Worm (Caenorhabditis elegans): ENCODE results near the gene T24A6.7.
"Not testable (repeated sequence)": the region's sequence is repeated elsewhere in the genome, so short reads cannot be mapped to it uniquely, and the experiment has no call there.

Gene T24A6.7

ce11 chrV:3526882-3527281 lies 1.8 kb downstream of the T24A6.7 start, which contains the start of gene str-260:
str-260 (plus strand) TSS chrV:3527182.
- TF ChIP-seq unc-62 (GFP tag; optimal IDR thresholded peaks at IDR 0.05): no peak

- TF ChIP-seq unc-62 (GFP tag; optimal IDR thresholded peaks at IDR 0.05): no peak
These were observed 5.3 kb downstream of the T24A6.7 start, which contains the start of gene srbc-66 for ce11 chrV:3530403-3530802. srbc-66 (plus strand) TSS chrV:3530703.

DNA sequence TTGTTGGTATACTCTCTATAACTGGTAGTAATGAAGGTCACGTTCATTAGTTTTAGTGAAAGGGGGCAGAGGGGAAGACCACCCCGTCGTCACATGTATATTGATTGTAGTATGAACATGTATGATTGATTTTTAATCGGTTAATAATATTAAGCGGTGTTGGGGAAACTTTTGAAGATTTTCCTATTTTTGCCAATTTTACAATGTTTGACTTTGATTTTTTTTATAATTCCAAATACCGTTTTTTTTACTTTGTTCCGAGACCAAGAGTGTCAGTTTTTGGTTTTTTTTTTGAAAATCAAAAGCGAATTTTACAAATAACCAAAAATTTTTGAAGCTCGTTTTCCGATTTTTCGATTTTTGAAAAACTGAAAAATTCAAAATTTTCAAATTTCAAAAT lies 10.2 kb downstream of the T24A6.7 start, which contains the start of gene nhr-221:
TSS of gene nhr-221 (minus strand) at position 101 of the 400 bp plus-strand sequence.
- no peak for TF ChIP-seq unc-62 (GFP tag; optimal IDR thresholded peaks at IDR 0.05)

DNA sequence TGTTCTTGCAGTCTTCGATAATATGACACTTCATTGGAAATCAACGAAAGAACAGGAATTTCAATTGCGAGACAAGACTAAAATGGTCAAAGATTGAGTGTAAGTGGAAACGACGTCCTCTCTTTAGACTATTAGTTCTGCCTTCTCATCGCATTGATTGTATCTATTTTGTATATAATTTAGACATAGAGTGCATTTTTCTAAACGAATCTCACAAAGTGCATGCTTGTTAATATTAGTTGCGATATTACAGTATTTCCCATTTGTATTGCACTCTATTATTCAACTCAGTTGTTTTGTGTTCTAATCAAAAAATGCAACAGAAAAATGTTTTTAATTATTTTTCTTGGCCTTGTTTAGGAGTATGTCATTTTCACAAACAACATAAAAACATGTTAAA lies 13.2 kb downstream of the T24A6.7 start, which contains the start of gene nhr-93:
TSS of gene nhr-93 (minus strand) at position 101 of the 400 bp plus-strand sequence.
- no peak for TF ChIP-seq unc-62 (GFP tag; optimal IDR thresholded peaks at IDR 0.05)

ce11 chrV:3541117-3541516 lies 16.0 kb downstream of the T24A6.7 start, which contains the start of gene srbc-67:
srbc-67 (minus strand) TSS chrV:3541217.
- no peak for TF ChIP-seq unc-62 (GFP tag; optimal IDR thresholded peaks at IDR 0.05)

- no peak for TF ChIP-seq unc-62 (GFP tag; optimal IDR thresholded peaks at IDR 0.05)
These were observed 18.3 kb downstream of the T24A6.7 start, which contains the start of gene nhr-222 for ce11 chrV:3543344-3543743. nhr-222 (minus strand) TSS chrV:3543444.

ce11 chrV:3546517-3546916 lies 21.4 kb downstream of the T24A6.7 start, which contains the start of gene srbc-68:
srbc-68 (minus strand) TSS chrV:3546617.
- no peak for TF ChIP-seq unc-62 (GFP tag; optimal IDR thresholded peaks at IDR 0.05)

DNA sequence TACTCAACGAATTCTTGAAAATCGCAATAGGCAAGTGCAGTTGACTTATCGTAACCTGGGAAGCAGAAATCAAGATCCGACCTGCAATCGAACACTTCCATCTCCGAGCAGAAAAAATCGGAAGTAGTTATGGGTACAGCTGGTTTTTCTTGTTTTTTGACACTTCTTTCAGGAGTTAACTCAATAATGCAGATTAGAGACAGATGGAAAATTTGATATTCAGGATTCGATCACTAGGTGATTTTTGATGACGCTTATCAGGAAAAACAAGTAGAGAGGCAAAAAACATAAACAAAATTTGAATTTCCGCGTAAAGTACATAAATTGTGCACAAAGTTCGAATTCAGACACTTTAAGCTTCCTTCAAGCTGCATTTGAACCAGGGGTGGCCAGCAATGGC lies 23.7 kb downstream of the T24A6.7 start, which contains the start of gene srw-130:
TSS of gene srw-130 (minus strand) at position 101 of the 400 bp plus-strand sequence.
- TF ChIP-seq unc-62 (GFP tag; optimal IDR thresholded peaks at IDR 0.05): no peak

DNA sequence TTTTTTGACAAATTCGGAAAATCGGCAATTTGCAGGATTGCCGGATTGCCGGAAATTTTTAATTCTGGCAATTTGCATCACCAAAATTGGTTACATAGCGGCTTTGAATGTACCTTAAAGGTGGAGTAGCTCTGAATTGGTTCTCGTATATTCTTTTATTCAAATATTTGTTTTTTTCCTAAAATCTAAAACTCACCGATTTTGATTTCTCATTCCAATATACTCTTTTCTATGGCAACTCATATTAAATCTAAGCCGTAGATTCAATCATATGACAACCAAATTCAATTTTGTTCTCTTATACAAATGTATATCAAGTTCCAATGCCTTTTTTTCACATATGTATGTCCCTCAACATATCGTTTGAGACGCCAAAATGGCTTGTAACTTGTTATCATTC lies 24.5 kb downstream of the T24A6.7 start, which contains the start of gene sri-21:
TSS of gene sri-21 (plus strand) at position 301 of the 400 bp plus-strand sequence.
- TF ChIP-seq unc-62 (GFP tag; optimal IDR thresholded peaks at IDR 0.05): no peak

DNA sequence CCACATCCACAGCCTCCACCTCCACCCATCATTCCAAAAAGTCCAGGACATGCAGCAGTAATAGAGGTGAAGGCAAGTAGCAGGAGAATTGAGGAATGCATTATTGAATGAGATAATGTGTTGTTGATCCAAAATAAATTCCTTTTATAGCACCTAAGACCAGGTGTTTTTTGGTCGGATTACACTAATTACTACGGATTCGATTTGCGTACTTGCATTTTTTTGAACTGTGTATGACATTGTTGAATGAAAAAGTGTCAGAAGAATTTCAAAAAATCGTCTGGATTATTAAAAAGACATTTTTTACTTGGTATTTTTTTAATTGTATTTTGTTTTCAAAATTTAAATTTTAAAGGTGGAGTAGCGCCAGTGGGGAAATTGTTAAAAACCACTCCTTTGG lies 26.7 kb downstream of the T24A6.7 start, which contains the start of gene grl-28:
TSS of gene grl-28 (minus strand) at position 101 of the 400 bp plus-strand sequence.
- TF ChIP-seq unc-62 (GFP tag; optimal IDR thresholded peaks at IDR 0.05): no peak

- no peak for TF ChIP-seq unc-62 (GFP tag; optimal IDR thresholded peaks at IDR 0.05)
These were observed 27.8 kb downstream of the T24A6.7 start, which contains the start of gene T24A6.20 for ce11 chrV:3552740-3553469. T24A6.20 (plus strand) TSS chrV:3553134.

ce11 chrV:3554869-3555268 lies 29.8 kb downstream of the T24A6.7 start, which contains the start of gene grl-29:
grl-29 (minus strand) TSS chrV:3555236.
- no peak for TF ChIP-seq unc-62 (GFP tag; optimal IDR thresholded peaks at IDR 0.05)

DNA sequence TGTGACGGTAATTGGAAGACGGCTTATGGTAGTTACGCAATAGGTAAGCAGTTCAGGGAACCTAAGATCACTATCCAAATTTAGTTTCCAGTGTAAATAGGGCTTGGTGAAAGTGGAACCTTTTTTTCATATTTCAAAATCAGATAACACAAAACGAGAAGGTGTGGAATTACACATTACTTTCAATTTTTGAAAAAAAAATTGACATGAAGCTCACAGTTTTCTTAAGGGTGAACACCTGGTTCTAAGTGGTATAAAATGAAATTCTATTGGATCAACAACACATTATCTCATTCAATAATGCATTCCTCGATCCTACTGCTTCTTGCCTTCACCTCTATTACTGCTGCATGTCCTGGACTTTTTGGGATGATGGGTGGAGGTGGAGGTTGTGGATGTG lies 30.9 kb downstream of the T24A6.7 start, which contains the start of gene grl-30:
TSS of gene grl-30 (plus strand) at position 301 of the 400 bp plus-strand sequence.
- no peak for TF ChIP-seq unc-62 (GFP tag; optimal IDR thresholded peaks at IDR 0.05)

DNA sequence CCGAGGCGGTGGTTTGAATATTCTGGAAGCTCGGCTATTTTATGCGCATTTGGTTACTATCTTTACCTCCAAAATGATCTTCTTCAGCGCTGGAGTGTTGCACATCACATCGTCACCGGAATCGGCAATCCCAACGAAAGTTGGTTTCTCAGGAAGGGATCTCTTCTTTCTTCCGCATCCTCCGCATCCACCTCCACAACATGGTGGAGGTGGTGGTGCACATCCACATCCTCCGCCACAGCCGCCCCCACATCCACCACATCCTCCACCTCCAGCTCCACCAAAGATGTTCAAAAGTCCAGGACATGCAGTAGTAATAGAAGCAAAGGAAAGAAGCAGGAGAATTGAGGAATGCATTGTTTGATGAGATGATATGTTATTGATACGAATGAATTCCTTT lies 32.4 kb downstream of the T24A6.7 start, which contains the start of gene grl-31:
TSS of gene grl-31 (minus strand) at position 357 of the 400 bp plus-strand sequence.
- no peak for TF ChIP-seq unc-62 (GFP tag; optimal IDR thresholded peaks at IDR 0.05)

ce11 chrV:3558744-3559143 lies 33.7 kb downstream of the T24A6.7 start, which contains the start of gene T24A6.1:
T24A6.1 (plus strand) TSS chrV:3559044.
- not testable (repeated sequence) for TF ChIP-seq unc-62 (GFP tag; optimal IDR thresholded peaks at IDR 0.05)

ce11 chrV:3562824-3563223 lies 37.8 kb downstream of the T24A6.7 start, which contains the start of gene T24A6.16:
T24A6.16 (minus strand) TSS chrV:3562924.
- not testable (repeated sequence) for TF ChIP-seq unc-62 (GFP tag; optimal IDR thresholded peaks at IDR 0.05)

Measured in whole organism, dauer.